Worm (Caenorhabditis elegans) whole organism, L4/young adult: Measurements from ENCODE around the gene srsx-32.

Experiments used
- dao-5 ChIP-seq: sonication (generic microtip); optimal IDR thresholded peaks from 2 replicates; lab custom pipeline; 2016; ENCODE audit warnings: missing genotype, missing genetic modification characterization, moderate library complexity, missing compliant biosample characterization
- him-1 ChIP-seq: sonication (generic microtip); optimal IDR thresholded peaks from 2 replicates; lab custom pipeline; 2016; ENCODE audit warnings: missing genotype, missing genetic modification reagents, missing genetic modification characterization, missing compliant biosample characterization

DNA sequence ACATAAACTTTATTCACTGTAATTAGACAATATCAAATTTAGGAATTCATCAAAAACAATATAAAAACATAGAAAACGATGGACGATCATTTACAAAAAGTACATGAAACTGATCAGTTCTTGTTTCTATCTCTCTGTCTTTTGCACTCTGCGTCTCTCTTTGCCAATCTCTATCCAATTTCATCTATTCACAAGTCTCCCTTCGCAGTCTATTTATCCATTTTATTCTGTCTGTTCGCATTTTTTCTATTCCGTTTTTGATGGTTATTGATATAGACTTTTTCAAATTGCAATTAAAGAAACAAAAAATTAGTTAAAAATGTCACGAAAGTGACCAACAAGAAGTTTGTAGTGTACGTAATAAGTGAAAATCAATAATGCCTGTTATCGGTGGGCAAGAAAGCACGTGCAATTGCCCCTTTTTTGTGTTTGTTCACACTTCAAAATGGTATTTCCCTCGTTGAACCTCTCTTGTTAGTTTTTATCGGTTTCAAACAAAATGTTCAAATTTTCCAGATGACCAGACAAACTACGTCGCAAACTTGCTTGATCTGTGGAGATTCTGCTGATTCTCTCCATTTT lies 18.8 kb upstream of the srsx-32 start, which contains the start of gene nhr-42:
- TF ChIP-seq him-1 (tag; lab: Kevin White, UChicago): no peak
- TF ChIP-seq dao-5 (tag; lab: Kevin White, UChicago): no peak
